Worm (Caenorhabditis elegans) whole organism, late embryonic: ENCODE results near the gene srlf-16.

ENCODE experiments used
- C08G9.2 ChIP-seq: sonication (generic microtip); optimal IDR thresholded peaks from 2 replicates; lab custom pipeline; 2016; ENCODE audit warnings: mild to moderate bottlenecking, missing genetic modification characterization, moderate library complexity, missing compliant biosample characterization
- C38D4.7 ChIP-seq: fragments of 200-800 bp; sonication (Bioruptor generic); optimal IDR thresholded peaks from 2 replicates; lab custom pipeline; 2018; ENCODE audit warnings: mild to moderate bottlenecking, missing genetic modification characterization, moderate library complexity, missing compliant biosample characterization
- K02D7.2 ChIP-seq: sonication (generic microtip); optimal IDR thresholded peaks from 2 replicates; lab custom pipeline; 2017; ENCODE audit warnings: mild to moderate bottlenecking, missing genetic modification characterization, missing compliant biosample characterization
- T23F11.4 ChIP-seq: fragments of 200-800 bp; sonication (Bioruptor generic); optimal IDR thresholded peaks from 2 replicates; lab custom pipeline; 2018; ENCODE audit warnings: mild to moderate bottlenecking, missing genetic modification characterization, missing compliant biosample characterization
- ahr-1 ChIP-seq: sonication (generic microtip); optimal IDR thresholded peaks from 2 replicates; lab custom pipeline; 2016; ENCODE audit warnings: missing genetic modification characterization, missing compliant biosample characterization
- ceh-19 ChIP-seq: fragments of 200-800 bp; sonication (Bioruptor generic); optimal IDR thresholded peaks from 2 replicates; lab custom pipeline; 2018; ENCODE audit warnings: mild to moderate bottlenecking, missing genetic modification characterization, missing compliant biosample characterization
- ceh-22 ChIP-seq: sonication (generic microtip); optimal IDR thresholded peaks from 2 replicates; lab custom pipeline; 2017; ENCODE audit warnings: missing biosample characterization, missing genetic modification characterization
- ceh-31 ChIP-seq: sonication (generic microtip); optimal IDR thresholded peaks from 2 replicates; lab custom pipeline; 2016; ENCODE audit warnings: missing genetic modification characterization, missing compliant biosample characterization
- ceh-34 ChIP-seq: sonication (generic microtip); optimal IDR thresholded peaks from 2 replicates; lab custom pipeline; 2016; ENCODE audit warnings: mild to moderate bottlenecking, missing genetic modification characterization, missing compliant biosample characterization
- ceh-45 ChIP-seq: fragments of 200-800 bp; sonication (Bioruptor generic); IDR thresholded peaks from 2 replicates; pipeline ENCODE4 v1.3.6; 2022; ENCODE audit warnings: missing genetic modification reagents, missing genetic modification characterization, missing compliant biosample characterization
- ceh-6 ChIP-seq: fragments of 200-800 bp; sonication (Bioruptor generic); optimal IDR thresholded peaks from 2 replicates; lab custom pipeline; 2018; ENCODE audit warnings: mild to moderate bottlenecking, missing genetic modification characterization, missing compliant biosample characterization
- dve-1 ChIP-seq: sonication (generic microtip); optimal IDR thresholded peaks from 2 replicates; lab custom pipeline; 2017; ENCODE audit warnings: antibody characterized with exemption, mild to moderate bottlenecking, missing genetic modification characterization, missing compliant biosample characterization
- elt-2 ChIP-seq: sonication (generic microtip); optimal IDR thresholded peaks from 2 replicates; lab custom pipeline; 2016; ENCODE audit warnings: missing genetic modification reagents, missing genetic modification characterization, missing compliant biosample characterization
- elt-4 ChIP-seq: sonication (generic microtip); optimal IDR thresholded peaks from 2 replicates; lab custom pipeline; 2016; ENCODE audit warnings: missing genetic modification characterization, missing compliant biosample characterization
- fax-1 ChIP-seq: sonication (generic microtip); optimal IDR thresholded peaks from 2 replicates; lab custom pipeline; 2016; ENCODE audit warnings: missing genotype, missing genetic modification characterization, missing compliant biosample characterization
- fkh-10 ChIP-seq: fragments of 150-350 bp; optimal IDR thresholded peaks from 2 replicates; lab custom pipeline; 2014; ENCODE audit warnings: missing biosample characterization, missing genetic modification reagents, missing genetic modification characterization
- gmeb-2 ChIP-seq: sonication (generic microtip); optimal IDR thresholded peaks from 2 replicates; lab custom pipeline; 2016; ENCODE audit warnings: missing genetic modification characterization, inconsistent platforms, missing compliant biosample characterization
- hlh-15 ChIP-seq: sonication (generic microtip); optimal IDR thresholded peaks from 2 replicates; lab custom pipeline; 2016; ENCODE audit warnings: missing genetic modification characterization, missing compliant biosample characterization
- hlh-6 ChIP-seq: sonication (generic microtip); optimal IDR thresholded peaks from 2 replicates; lab custom pipeline; 2016; ENCODE audit warnings: missing genotype, missing genetic modification characterization, missing compliant biosample characterization
- lin-11 ChIP-seq: fragments of 200-800 bp; sonication (Bioruptor generic); optimal IDR thresholded peaks from 2 replicates; lab custom pipeline; 2018; ENCODE audit warnings: mild to moderate bottlenecking, missing genetic modification characterization, missing compliant biosample characterization
- madf-2 ChIP-seq: sonication (generic microtip); optimal IDR thresholded peaks from 2 replicates; lab custom pipeline; 2017; ENCODE audit warnings: missing genetic modification characterization, missing compliant biosample characterization
- nfya-1 ChIP-seq: sonication (generic microtip); optimal IDR thresholded peaks from 2 replicates; lab custom pipeline; 2017; ENCODE audit warnings: missing genetic modification characterization, mild to moderate bottlenecking, missing compliant biosample characterization, antibody characterized with exemption, moderate library complexity
- npax-4 ChIP-seq: sonication (generic microtip); optimal IDR thresholded peaks from 2 replicates; lab custom pipeline; 2016; ENCODE audit warnings: missing genetic modification characterization, missing compliant biosample characterization
- odd-2 ChIP-seq: sonication (generic microtip); optimal IDR thresholded peaks from 2 replicates; lab custom pipeline; 2017; ENCODE audit warnings: antibody characterized with exemption, mild to moderate bottlenecking, missing genetic modification characterization, missing compliant biosample characterization
- pag-3 ChIP-seq: sonication (generic microtip); optimal IDR thresholded peaks from 2 replicates; lab custom pipeline; 2016; ENCODE audit warnings: missing compliant biosample characterization, missing genetic modification characterization, borderline replicate concordance
- pat-9 ChIP-seq: fragments of 200-800 bp; sonication (Bioruptor generic); optimal IDR thresholded peaks from 2 replicates; lab custom pipeline; 2018; ENCODE audit warnings: mild to moderate bottlenecking, missing genetic modification characterization, moderate library complexity, missing compliant biosample characterization
- pax-1 ChIP-seq: fragments of 150-350 bp; optimal IDR thresholded peaks from 2 replicates; lab custom pipeline; 2014; ENCODE audit warnings: missing biosample characterization, missing genetic modification characterization
- pha-2 ChIP-seq: sonication (generic microtip); optimal IDR thresholded peaks from 2 replicates; lab custom pipeline; 2017; ENCODE audit warnings: mild to moderate bottlenecking, missing genetic modification characterization, missing compliant biosample characterization
- pqm-1 ChIP-seq: sonication (generic microtip); optimal IDR thresholded peaks from 2 replicates; lab custom pipeline; 2016; ENCODE audit warnings: missing genetic modification characterization, missing compliant biosample characterization
- ref-2 ChIP-seq: sonication (generic microtip); optimal IDR thresholded peaks from 2 replicates; lab custom pipeline; 2016; ENCODE audit warnings: missing genetic modification characterization, missing compliant biosample characterization
- rnt-1 ChIP-seq: sonication (generic microtip); optimal IDR thresholded peaks from 2 replicates; lab custom pipeline; 2016; ENCODE audit warnings: missing genetic modification characterization, missing compliant biosample characterization
- sox-2 ChIP-seq: fragments of 200-800 bp; sonication (Bioruptor generic); IDR thresholded peaks from 2 replicates; pipeline ENCODE4 v1.3.6; 2022; ENCODE audit warnings: missing genetic modification reagents, missing genetic modification characterization, missing compliant biosample characterization
- sox-4 ChIP-seq: sonication (generic microtip); optimal IDR thresholded peaks from 2 replicates; lab custom pipeline; 2017; ENCODE audit warnings: mild to moderate bottlenecking, missing genetic modification characterization, inconsistent platforms, missing compliant biosample characterization
- syd-9 ChIP-seq: sonication (generic microtip); optimal IDR thresholded peaks from 2 replicates; lab custom pipeline; 2016; ENCODE audit warnings: mild to moderate bottlenecking, missing genetic modification characterization, moderate library complexity, missing compliant biosample characterization
- tbx-2 ChIP-seq: sonication (generic microtip); optimal IDR thresholded peaks from 2 replicates; lab custom pipeline; 2016; ENCODE audit warnings: missing genetic modification characterization, missing compliant biosample characterization
- ttx-3 ChIP-seq: sonication (generic microtip); optimal IDR thresholded peaks from 2 replicates; lab custom pipeline; 2016; ENCODE audit warnings: missing genetic modification reagents, missing genetic modification characterization, missing compliant biosample characterization
- unc-3 ChIP-seq, 2 experiments: fragments of 200-800 bp in 1 of 2; sonication (Bioruptor generic) in 1 of 2; sonication (generic microtip) in 1 of 2; conservative IDR thresholded peaks in 1 of 2; optimal IDR thresholded peaks in 1 of 2; 2 replicates each; pipeline versions ENCODE4 v1.3.6 to Lab custom; 2016 to 2022; ENCODE audit warnings: missing compliant biosample characterization in 2 of 2, missing genetic modification characterization in 2 of 2, missing genetic modification reagents in 1 of 2
- unc-42 ChIP-seq: sonication (generic microtip); optimal IDR thresholded peaks from 2 replicates; lab custom pipeline; 2016; ENCODE audit warnings: missing genotype, missing genetic modification characterization, missing compliant biosample characterization
- unc-86 ChIP-seq: sonication (generic microtip); optimal IDR thresholded peaks from 2 replicates; lab custom pipeline; 2016; ENCODE audit warnings: missing genetic modification characterization, missing compliant biosample characterization

The srlf-16 gene

DNA sequence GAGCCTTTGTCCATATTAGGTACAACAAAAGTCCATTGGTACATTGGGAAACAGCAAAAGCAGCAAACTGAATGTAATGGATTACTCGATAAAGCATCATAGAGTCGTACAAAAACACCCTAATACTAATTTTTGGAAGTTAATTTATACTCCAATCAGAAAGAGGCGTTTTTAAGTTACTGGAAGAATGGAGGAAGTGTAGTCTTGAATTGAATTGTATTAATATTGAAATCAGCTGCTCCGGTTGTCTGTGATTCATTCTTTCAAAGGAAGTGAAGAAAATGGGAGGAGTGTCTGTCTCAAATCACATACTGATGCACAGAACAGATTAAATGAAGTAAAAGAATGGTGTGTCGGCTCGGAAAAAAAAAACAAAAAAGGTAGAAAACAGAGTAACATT lies 23.0 kb upstream of the srlf-16 start, which contains the start of gene str-131:
Gene str-131 (minus strand): TSS at position 101 of the 400 bp plus-strand sequence.
- no peak for TF ChIP-seq ceh-34 (tag; lab: Kevin White, UChicago)
- TF ChIP-seq K02D7.2: no peak
- TF ChIP-seq ceh-31 (tag; lab: Kevin White, UChicago): no peak
- no peak for TF ChIP-seq rnt-1 (tag; lab: Kevin White, UChicago)
- TF ChIP-seq ceh-19 (GFP tag; lab: Kevin White, UChicago): no peak
- TF ChIP-seq lin-11 (tag; lab: Kevin White, UChicago): no peak
- TF ChIP-seq hlh-6: no peak
- no peak for TF ChIP-seq nfya-1 (tag; lab: Kevin White, UChicago)
- no peak for TF ChIP-seq unc-3 (GFP tag; conservative IDR thresholded peaks at IDR 0.05; lab: Robert Waterston, UW)
- TF ChIP-seq unc-3 (tag; optimal IDR thresholded peaks at IDR 0.05; lab: Kevin White, UChicago): no peak
- TF ChIP-seq pag-3 (tag; lab: Kevin White, UChicago): no peak
- no peak for TF ChIP-seq ttx-3
- TF ChIP-seq, all 69 proteins: peak for 0

DNA sequence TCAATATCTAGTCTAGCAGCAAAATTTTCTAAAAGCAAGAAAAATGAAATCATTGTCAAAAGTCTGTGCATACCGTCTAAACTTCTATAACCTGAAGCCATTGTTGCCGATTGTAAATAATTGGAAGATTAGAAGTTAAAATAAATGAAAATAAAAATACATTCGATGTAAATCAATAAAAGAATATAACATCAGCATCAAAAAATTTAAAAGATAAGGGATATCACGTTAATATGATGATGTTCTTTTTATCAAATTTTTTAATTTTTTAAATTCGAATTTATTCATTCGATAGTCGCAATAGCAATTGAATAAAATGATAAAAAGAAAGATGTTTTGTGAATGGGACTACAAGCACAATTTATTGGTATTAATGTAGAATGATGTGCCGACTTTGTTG lies 19.4 kb upstream of the srlf-16 start, which contains the start of gene C09H5.7:
Gene C09H5.7 (minus strand): TSS at position 101 of the 400 bp plus-strand sequence.
- no peak for TF ChIP-seq pag-3 (tag; lab: Kevin White, UChicago)
- TF ChIP-seq pax-1 (tag; lab: Kevin White, UChicago): no peak
- TF ChIP-seq syd-9 (tag; lab: Kevin White, UChicago): no peak
- TF ChIP-seq nfya-1 (tag; lab: Kevin White, UChicago): no peak
- no peak for TF ChIP-seq elt-4 (tag; lab: Kevin White, UChicago)
- TF ChIP-seq odd-2 (tag; lab: Kevin White, UChicago): no peak
- no peak for TF ChIP-seq ahr-1 (tag; lab: Kevin White, UChicago)
- TF ChIP-seq ceh-6 (GFP tag; lab: Kevin White, UChicago): no peak
- TF ChIP-seq ceh-34 (tag; lab: Kevin White, UChicago): no peak
- no peak for TF ChIP-seq pha-2 (tag; lab: Kevin White, UChicago)

DNA sequence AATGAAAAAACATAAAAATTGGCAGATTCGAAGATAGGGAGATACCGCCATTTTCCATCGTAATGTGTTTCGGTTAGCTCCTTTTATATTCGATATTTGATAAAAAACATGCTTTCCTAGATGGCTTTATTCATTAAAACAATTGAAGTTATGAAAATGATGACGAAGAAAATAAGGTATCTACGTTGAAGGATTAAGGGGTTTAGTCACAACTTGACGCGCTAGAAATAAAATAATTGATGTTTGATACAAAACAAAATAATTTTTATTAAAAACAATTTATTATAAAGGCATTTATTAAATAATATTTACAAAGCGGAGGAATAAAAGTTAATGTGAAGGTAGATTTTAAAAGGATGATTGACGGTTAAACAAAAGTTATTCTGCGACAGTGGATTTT lies 14.0 kb upstream of the srlf-16 start, which contains the start of gene str-130:
Gene str-130 (minus strand): TSS at position 101 of the 400 bp plus-strand sequence.
- TF ChIP-seq ahr-1 (tag; lab: Kevin White, UChicago): no peak
- no peak for TF ChIP-seq C38D4.7 (GFP tag; lab: Kevin White, UChicago)
- no peak for TF ChIP-seq fkh-10 (GFP tag; lab: Kevin White, UChicago)
- TF ChIP-seq ceh-22 (tag; lab: Kevin White, UChicago): no peak
- no peak for TF ChIP-seq hlh-15
- TF ChIP-seq npax-4 (tag; lab: Kevin White, UChicago): no peak
- no peak for TF ChIP-seq elt-2 (tag; lab: Kevin White, UChicago)
- no peak for TF ChIP-seq madf-2
- no peak for TF ChIP-seq pha-2 (tag; lab: Kevin White, UChicago)
- TF ChIP-seq ttx-3: no peak
- no peak for TF ChIP-seq K02D7.2
- TF ChIP-seq sox-4 (tag; lab: Kevin White, UChicago): no peak
- TF ChIP-seq pax-1 (tag; lab: Kevin White, UChicago): no peak
- TF ChIP-seq gmeb-2: no peak
- TF ChIP-seq ceh-45 (GFP tag; lab: Robert Waterston, UW): no peak
- no peak for TF ChIP-seq dve-1 (tag; lab: Kevin White, UChicago)

DNA sequence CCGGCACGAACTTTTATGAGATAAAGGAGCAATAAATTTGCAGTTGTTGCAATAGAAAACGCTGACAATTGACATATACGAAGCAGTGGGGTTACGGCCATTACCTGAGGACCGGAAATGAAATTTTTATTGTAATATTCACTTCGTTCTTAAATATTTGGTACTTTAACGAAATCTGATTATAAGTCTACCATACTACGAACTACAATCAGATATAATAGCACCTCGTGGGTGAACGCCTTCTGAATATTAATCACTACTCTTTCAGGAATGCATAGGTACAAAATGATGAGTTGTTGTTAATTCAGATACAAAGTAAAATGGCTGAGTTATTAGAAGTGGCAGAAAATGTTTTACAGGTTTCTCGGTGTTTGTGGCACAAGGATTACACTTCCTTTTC lies 12.2 kb upstream of the srlf-16 start, which contains the start of gene str-129:
Gene str-129 (minus strand): TSS at position 101 of the 400 bp plus-strand sequence.
- TF ChIP-seq fax-1 (tag; lab: Kevin White, UChicago) (no peak), ceh-45 (GFP tag; lab: Robert Waterston, UW) (no peak), unc-42 (tag; lab: Kevin White, UChicago) (no peak), ceh-34 (tag; lab: Kevin White, UChicago) (no peak), unc-86 (tag; lab: Kevin White, UChicago) (no peak), rnt-1 (tag; lab: Kevin White, UChicago) (no peak), npax-4 (tag; lab: Kevin White, UChicago) (no peak), sox-2 (no peak), C38D4.7 (GFP tag; lab: Kevin White, UChicago) (no peak), ahr-1 (tag; lab: Kevin White, UChicago) (no peak), tbx-2 (no peak), ref-2 (tag; lab: Kevin White, UChicago) (no peak), C08G9.2 (tag; lab: Kevin White, UChicago) (no peak), pat-9 (tag; lab: Kevin White, UChicago) (no peak), T23F11.4 (GFP tag; lab: Kevin White, UChicago) (no peak), hlh-15 (no peak), pqm-1 (tag; lab: Kevin White, UChicago) (no peak), hlh-6 (no peak)
- TF ChIP-seq, all 69 proteins: peak for 0
